Worm (Caenorhabditis elegans): Measurements from ENCODE around the gene C03B1.3.

The C03B1.3 gene

ce11 chrX:6377634-6378288, 11.9 kb downstream of the C03B1.3 start, which contains the start of gene lmp-1:
lmp-1 (minus strand) TSS chrX:6377684.
- TF ChIP-seq W03F9.2 (tag; optimal IDR thresholded peaks at IDR 0.05): no peak
- no peak for TF ChIP-seq him-1 (tag; optimal IDR thresholded peaks at IDR 0.05)
- TF ChIP-seq dao-5 (tag; optimal IDR thresholded peaks at IDR 0.05): no peak

ce11 chrX:6378363-6378762, 12.5 kb downstream of the C03B1.3 start:
- peak; percentile 47 for TF ChIP-seq him-1 (tag; optimal IDR thresholded peaks at IDR 0.05)
- TF ChIP-seq W03F9.2 (tag; optimal IDR thresholded peaks at IDR 0.05): no peak

DNA sequence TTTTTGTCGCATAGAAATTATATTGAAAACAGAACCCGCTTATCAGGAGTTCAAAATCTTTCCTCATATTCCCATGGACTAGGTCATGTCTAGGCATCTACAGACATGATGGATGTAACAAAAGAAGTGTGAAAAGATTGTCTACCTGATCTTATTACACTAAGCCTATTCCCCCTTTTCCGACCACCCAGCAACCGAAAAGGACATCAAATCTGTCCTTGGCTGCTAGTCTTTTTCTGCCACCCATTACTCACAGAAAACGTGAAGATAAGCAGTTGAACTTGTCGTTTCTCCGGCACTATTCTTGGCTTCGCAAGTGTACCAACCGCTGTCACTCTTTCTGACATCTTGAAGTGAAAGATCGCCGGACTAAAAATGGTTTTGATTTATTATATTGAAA, 17.1 kb downstream of the C03B1.3 start:
- TF ChIP-seq W03F9.2 (tag; optimal IDR thresholded peaks at IDR 0.05): no peak
- TF ChIP-seq dao-5 (tag; optimal IDR thresholded peaks at IDR 0.05): no peak
- no peak for TF ChIP-seq him-1 (tag; optimal IDR thresholded peaks at IDR 0.05)

DNA sequence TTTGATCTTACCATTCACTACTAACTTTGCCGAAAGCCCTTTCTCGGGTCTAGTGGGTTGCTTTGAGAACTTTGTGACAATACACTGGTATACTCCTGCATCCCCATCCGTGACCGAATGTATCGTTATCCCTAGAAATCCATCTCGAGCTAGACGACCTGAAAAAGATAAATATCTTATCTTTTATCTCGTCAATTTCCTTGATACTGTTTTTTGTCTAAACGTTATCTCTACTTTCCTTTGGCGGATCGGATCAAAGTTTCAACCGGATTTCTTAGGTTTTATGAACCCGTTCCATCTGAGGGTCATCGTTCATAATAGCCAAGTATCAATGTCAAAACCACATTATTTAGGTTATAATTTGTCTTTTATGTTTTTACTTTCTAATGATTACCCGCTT, 18.7 kb downstream of the C03B1.3 start:
- TF ChIP-seq W03F9.2 (tag; optimal IDR thresholded peaks at IDR 0.05): no peak
- no peak for TF ChIP-seq him-1 (tag; optimal IDR thresholded peaks at IDR 0.05)
- no peak for TF ChIP-seq dao-5 (tag; optimal IDR thresholded peaks at IDR 0.05)

- no peak for TF ChIP-seq dao-5 (tag; optimal IDR thresholded peaks at IDR 0.05)
- no peak for TF ChIP-seq W03F9.2 (tag; optimal IDR thresholded peaks at IDR 0.05)
- TF ChIP-seq him-1 (tag; optimal IDR thresholded peaks at IDR 0.05): no peak
These were observed 19.4 kb downstream of the C03B1.3 start, which contains the start of gene igdb-3 for ce11 chrX:6385185-6385584. igdb-3 (plus strand) TSS chrX:6385485.

ce11 chrX:6388639-6389038, 22.8 kb downstream of the C03B1.3 start:
- TF ChIP-seq him-1 (tag; optimal IDR thresholded peaks at IDR 0.05): no peak
- TF ChIP-seq W03F9.2 (tag; optimal IDR thresholded peaks at IDR 0.05): no peak
- no peak for TF ChIP-seq dao-5 (tag; optimal IDR thresholded peaks at IDR 0.05)

DNA sequence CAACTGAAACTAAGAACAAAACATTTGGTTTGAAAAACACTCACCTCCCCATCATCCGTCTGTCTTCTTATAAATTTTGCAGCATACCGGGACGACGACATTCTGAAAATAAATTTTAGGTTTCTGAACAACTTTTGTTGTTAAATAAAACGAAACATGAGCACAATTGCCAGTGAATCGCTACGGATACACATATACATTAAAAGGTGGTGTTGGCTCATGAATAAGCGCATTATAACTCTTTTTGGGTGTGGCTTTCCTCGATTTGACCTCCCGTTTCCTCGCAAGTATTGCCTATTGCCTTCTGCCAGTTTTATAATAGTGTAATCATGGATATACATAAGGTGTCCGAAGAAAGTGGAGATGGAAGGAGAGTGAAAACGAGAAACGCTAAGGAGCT, 25.7 kb downstream of the C03B1.3 start, which contains the start of gene igcm-2:
Gene igcm-2, minus strand, starts transcription at position 101 of the 400 bp plus-strand sequence.
- TF ChIP-seq W03F9.2 (tag; optimal IDR thresholded peaks at IDR 0.05) (no peak), dao-5 (tag; optimal IDR thresholded peaks at IDR 0.05) (no peak)

- TF ChIP-seq him-1 (tag; optimal IDR thresholded peaks at IDR 0.05) (no peak), W03F9.2 (tag; optimal IDR thresholded peaks at IDR 0.05) (no peak), dao-5 (tag; optimal IDR thresholded peaks at IDR 0.05) (no peak)
These were observed 33.6 kb downstream of the C03B1.3 start for ce11 chrX:6399450-6399849.

- TF ChIP-seq dao-5 (tag; optimal IDR thresholded peaks at IDR 0.05): no peak
- TF ChIP-seq W03F9.2 (tag; optimal IDR thresholded peaks at IDR 0.05): no peak
- TF ChIP-seq him-1 (tag; optimal IDR thresholded peaks at IDR 0.05): no peak
These were observed 37.3 kb downstream of the C03B1.3 start, which contains the start of gene glt-4 for ce11 chrX:6403122-6403521. glt-4 (plus strand) TSS chrX:6403422.

DNA sequence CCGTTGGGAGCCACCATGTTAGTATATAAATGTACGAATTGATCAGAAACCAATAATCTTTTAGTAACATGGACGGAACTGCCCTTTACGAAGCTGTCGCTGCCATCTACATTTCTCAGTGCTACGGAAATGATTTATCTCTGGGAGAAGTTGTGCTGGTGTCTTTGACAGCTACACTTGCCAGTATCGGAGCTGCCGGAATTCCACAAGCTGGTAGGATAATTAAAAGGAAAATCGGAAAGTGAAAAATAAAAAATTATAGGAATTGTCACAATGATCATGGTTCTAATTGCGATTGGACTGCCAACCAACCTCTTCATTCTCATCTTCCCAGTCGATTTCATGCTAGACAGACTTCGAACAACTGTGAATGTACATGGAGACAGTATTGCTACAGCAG, 40.1 kb downstream of the C03B1.3 start:
- TF ChIP-seq W03F9.2 (tag; optimal IDR thresholded peaks at IDR 0.05) (no peak), dao-5 (tag; optimal IDR thresholded peaks at IDR 0.05) (no peak), him-1 (tag; optimal IDR thresholded peaks at IDR 0.05) (no peak)

ce11 chrX:6407805-6408204, 42.0 kb downstream of the C03B1.3 start:
- TF ChIP-seq W03F9.2 (tag; optimal IDR thresholded peaks at IDR 0.05) (no peak), dao-5 (tag; optimal IDR thresholded peaks at IDR 0.05) (no peak), him-1 (tag; optimal IDR thresholded peaks at IDR 0.05) (no peak)

DNA sequence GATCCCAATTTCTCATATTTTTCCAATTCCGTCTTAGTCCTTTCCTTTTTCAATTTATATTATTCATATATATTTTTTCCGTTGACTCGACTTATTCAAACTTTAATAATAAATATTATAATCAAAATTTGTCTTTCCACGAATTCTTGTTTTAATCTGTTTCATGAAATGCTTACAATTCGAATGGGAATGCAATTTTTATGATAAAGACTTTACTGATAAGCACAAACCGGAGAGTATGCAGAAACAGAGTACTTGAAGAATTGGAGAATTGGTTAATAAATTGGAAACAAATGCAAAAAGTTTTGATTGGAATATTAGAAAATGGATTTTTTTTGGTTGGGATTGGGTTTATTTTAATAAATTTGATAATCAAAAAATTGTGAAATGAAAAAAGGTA, 42.5 kb downstream of the C03B1.3 start:
- TF ChIP-seq W03F9.2 (tag; optimal IDR thresholded peaks at IDR 0.05): no peak
- no peak for TF ChIP-seq him-1 (tag; optimal IDR thresholded peaks at IDR 0.05)
- TF ChIP-seq dao-5 (tag; optimal IDR thresholded peaks at IDR 0.05): no peak

DNA sequence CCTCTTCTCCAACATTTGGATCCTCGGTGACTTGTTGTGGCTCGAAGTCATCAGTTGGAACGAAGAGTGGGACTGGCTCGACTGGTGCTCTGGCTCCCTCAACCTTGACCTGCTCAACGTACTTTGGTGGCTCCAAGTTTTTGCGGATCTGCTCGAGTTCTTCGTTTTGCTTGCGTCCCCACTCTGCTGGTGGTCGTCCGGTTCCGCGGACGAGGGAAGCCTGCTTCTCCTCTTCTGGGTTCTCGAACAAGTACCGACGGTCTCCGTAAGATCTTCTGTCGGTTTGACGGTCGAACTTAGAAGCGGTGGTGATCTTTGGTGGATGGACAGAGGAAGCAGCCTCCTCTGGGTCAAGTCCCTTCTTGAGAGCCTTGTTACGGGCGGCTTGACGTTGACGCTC, 42.9 kb downstream of the C03B1.3 start:
- TF ChIP-seq him-1 (tag; optimal IDR thresholded peaks at IDR 0.05) (no peak), W03F9.2 (tag; optimal IDR thresholded peaks at IDR 0.05) (no peak), dao-5 (tag; optimal IDR thresholded peaks at IDR 0.05) (no peak)

DNA sequence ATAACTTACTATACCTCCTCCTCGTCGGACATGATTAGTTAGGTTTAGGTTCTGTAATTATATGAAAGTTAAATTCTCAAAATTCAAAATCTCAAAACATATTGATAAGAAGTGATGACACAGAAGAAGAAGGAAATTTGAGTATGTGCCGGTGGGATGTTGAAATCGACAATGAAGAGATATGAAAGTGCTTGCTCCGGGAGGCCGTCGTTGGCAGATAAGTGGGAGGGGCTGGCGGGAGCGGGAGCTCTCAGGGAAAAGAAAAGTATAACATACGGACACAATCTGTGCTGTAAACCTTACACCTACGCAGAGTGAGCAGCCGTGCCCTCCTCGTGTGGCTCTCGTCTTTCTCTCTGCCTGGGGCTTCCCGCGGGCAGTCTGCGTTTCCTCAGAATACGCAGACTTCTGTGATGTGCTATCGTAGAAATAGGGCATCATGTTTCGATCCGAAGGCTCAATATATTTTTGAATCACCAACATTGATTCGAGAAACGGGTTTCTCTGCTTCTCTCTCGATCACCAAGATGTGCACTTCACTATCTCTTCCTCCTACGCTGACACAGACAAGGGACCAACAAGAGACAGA, 44.5 kb downstream of the C03B1.3 start, which contains the start of gene mup-2:
Gene mup-2, minus strand, starts transcription at position 51 of the 589 bp plus-strand sequence.
- TF ChIP-seq W03F9.2 (tag; optimal IDR thresholded peaks at IDR 0.05): no peak
- TF ChIP-seq him-1 (tag; optimal IDR thresholded peaks at IDR 0.05): no peak
- no peak for TF ChIP-seq dao-5 (tag; optimal IDR thresholded peaks at IDR 0.05)

DNA sequence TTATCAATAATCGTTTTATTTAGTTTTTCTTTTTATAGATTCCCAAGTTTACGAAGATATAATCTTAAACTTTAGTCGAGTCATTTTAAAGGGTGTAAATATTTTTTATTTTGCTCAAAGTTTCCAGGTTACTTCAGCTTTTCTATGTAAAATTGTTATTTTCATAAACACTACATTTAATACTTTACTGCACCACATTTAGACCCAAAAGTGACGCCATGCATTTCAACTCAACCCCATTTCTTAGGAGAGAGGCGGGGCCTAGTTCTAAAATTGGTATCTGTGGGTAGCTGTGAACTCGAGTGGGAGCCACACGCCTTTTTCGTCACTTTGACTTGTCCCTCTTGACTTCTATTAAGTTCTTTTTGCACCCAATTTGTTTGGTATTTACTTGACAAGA, 46.8 kb downstream of the C03B1.3 start, which contains the start of gene T22E5.1:
Gene T22E5.1, plus strand, starts transcription at position 301 of the 400 bp plus-strand sequence.
- TF ChIP-seq him-1 (tag; optimal IDR thresholded peaks at IDR 0.05) (no peak), W03F9.2 (tag; optimal IDR thresholded peaks at IDR 0.05) (no peak), dao-5 (tag; optimal IDR thresholded peaks at IDR 0.05) (no peak)

Measured in whole organism, L4/young adult.